Worm (Caenorhabditis elegans) whole organism, young adult: ENCODE results near the gene Y70C5A.2.

Source experiments
- B0336.3 ChIP-seq: fragments of 200-800 bp; sonication (Bioruptor generic); IDR thresholded peaks from 2 replicates; pipeline ENCODE4 v1.3.6; 2022; ENCODE audit warnings: missing genetic modification characterization, missing compliant biosample characterization
- F22D6.2 ChIP-seq: sonication (generic microtip); optimal IDR thresholded peaks from 2 replicates; lab custom pipeline; 2016; ENCODE audit warnings: mild to moderate bottlenecking, missing genetic modification characterization, missing compliant biosample characterization
- F37B4.10 ChIP-seq: fragments of 200-800 bp; sonication (Bioruptor generic); IDR thresholded peaks from 2 replicates; pipeline ENCODE4 v1.3.6; 2022; ENCODE audit warnings: missing genetic modification characterization, missing compliant biosample characterization
- F52B5.7 ChIP-seq: sonication (generic microtip); optimal IDR thresholded peaks from 2 replicates; lab custom pipeline; 2016; ENCODE audit warnings: mild to moderate bottlenecking, missing genetic modification characterization, missing compliant biosample characterization
- T26A5.8 ChIP-seq: sonication (generic microtip); optimal IDR thresholded peaks from 2 replicates; lab custom pipeline; 2016; ENCODE audit warnings: missing genetic modification characterization, missing compliant biosample characterization
- Y53F4B.3 ChIP-seq: fragments of 200-800 bp; sonication (Bioruptor generic); IDR thresholded peaks from 2 replicates; pipeline ENCODE4 v1.3.6; 2022; ENCODE audit warnings: missing genetic modification reagents, missing genetic modification characterization, missing compliant biosample characterization
- Y53G8AR.9 ChIP-seq: fragments of 200-800 bp; sonication (Bioruptor generic); conservative IDR thresholded peaks from 2 replicates; pipeline ENCODE4 v1.3.6; 2022; ENCODE audit warnings: missing genetic modification reagents, missing genetic modification characterization, missing compliant biosample characterization
- attf-3 ChIP-seq: fragments of 200-800 bp; sonication (Bioruptor generic); conservative IDR thresholded peaks from 2 replicates; pipeline ENCODE4 v1.3.6; 2022; ENCODE audit warnings: missing genetic modification reagents, missing genetic modification characterization, missing compliant biosample characterization
- attf-5 ChIP-seq: fragments of 200-800 bp; sonication (Bioruptor generic); optimal IDR thresholded peaks from 2 replicates; lab custom pipeline; 2018; ENCODE audit warnings: mild to moderate bottlenecking, missing genetic modification characterization, missing compliant biosample characterization
- bed-2 ChIP-seq: fragments of 200-800 bp; sonication (Bioruptor generic); IDR thresholded peaks from 2 replicates; pipeline ENCODE4 v1.3.6; 2022; ENCODE audit warnings: missing genetic modification reagents, missing genetic modification characterization, missing compliant biosample characterization
- ccch-3 ChIP-seq: fragments of 200-800 bp; sonication (Bioruptor generic); optimal IDR thresholded peaks from 2 replicates; lab custom pipeline; 2018; ENCODE audit warnings: mild to moderate bottlenecking, missing genetic modification characterization, missing compliant biosample characterization
- cebp-2 ChIP-seq: fragments of 200-800 bp; sonication (Bioruptor generic); IDR thresholded peaks from 2 replicates; pipeline ENCODE4 v1.3.6; 2022; ENCODE audit warnings: missing genetic modification characterization, missing compliant biosample characterization
- ceh-40 ChIP-seq: fragments of 200-800 bp; sonication (Bioruptor generic); IDR thresholded peaks from 2 replicates; pipeline ENCODE4 v1.3.6; 2022; ENCODE audit warnings: missing genetic modification characterization, missing compliant biosample characterization
- die-1 ChIP-seq: sonication (generic microtip); optimal IDR thresholded peaks from 2 replicates; lab custom pipeline; 2016; ENCODE audit warnings: missing genotype, mild to moderate bottlenecking, missing genetic modification characterization, missing compliant biosample characterization
- dox-1 ChIP-seq: fragments of 200-800 bp; sonication (Bioruptor generic); IDR thresholded peaks from 2 replicates; pipeline ENCODE4 v1.3.6; 2022; ENCODE audit warnings: missing genetic modification reagents, missing genetic modification characterization, missing compliant biosample characterization
- dpff-1 ChIP-seq: sonication (generic microtip); optimal IDR thresholded peaks from 2 replicates; lab custom pipeline; 2017; ENCODE audit warnings: mild to moderate bottlenecking, missing genetic modification characterization, missing compliant biosample characterization
- efl-1 ChIP-seq: fragments of 150-350 bp; optimal IDR thresholded peaks from 2 replicates; lab custom pipeline; 2014; ENCODE audit warnings: missing biosample characterization, missing genetic modification reagents, missing genetic modification characterization
- egl-44 ChIP-seq: fragments of 200-800 bp; sonication (Bioruptor generic); IDR thresholded peaks from 2 replicates; pipeline ENCODE4 v1.3.6; 2022; ENCODE audit warnings: missing genetic modification reagents, missing genetic modification characterization, missing compliant biosample characterization
- fkh-3 ChIP-seq: sonication (generic microtip); optimal IDR thresholded peaks from 2 replicates; lab custom pipeline; 2016; ENCODE audit warnings: mild to moderate bottlenecking, missing genetic modification characterization, missing compliant biosample characterization
- hlh-12 ChIP-seq: sonication (generic microtip); optimal IDR thresholded peaks from 2 replicates; lab custom pipeline; 2016; ENCODE audit warnings: missing genetic modification characterization, missing compliant biosample characterization
- hmg-1.2 ChIP-seq: fragments of 200-800 bp; sonication (Bioruptor generic); IDR thresholded peaks from 2 replicates; pipeline ENCODE4 v1.3.6; 2022; ENCODE audit warnings: missing genetic modification reagents, missing genetic modification characterization, missing compliant biosample characterization
- lag-1 ChIP-seq: fragments of 200-800 bp; sonication (Bioruptor generic); IDR thresholded peaks from 2 replicates; pipeline ENCODE4 v1.3.6; 2022; ENCODE audit warnings: missing genetic modification reagents, missing genetic modification characterization, missing compliant biosample characterization
- let-526 ChIP-seq: fragments of 200-800 bp; sonication (Bioruptor generic); IDR thresholded peaks from 2 replicates; pipeline ENCODE4 v1.3.6; 2022; ENCODE audit warnings: missing genetic modification reagents, missing genetic modification characterization, missing compliant biosample characterization
- lin-54 ChIP-seq: fragments of 200-800 bp; sonication (Bioruptor generic); optimal IDR thresholded peaks from 2 replicates; lab custom pipeline; 2018; ENCODE audit warnings: mild to moderate bottlenecking, missing genetic modification characterization, missing compliant biosample characterization
- lir-1 ChIP-seq: fragments of 200-800 bp; sonication (Bioruptor generic); conservative IDR thresholded peaks from 2 replicates; pipeline ENCODE4 v1.3.6; 2022; ENCODE audit warnings: missing genetic modification reagents, missing genetic modification characterization, missing compliant biosample characterization
- madf-3 ChIP-seq: fragments of 200-800 bp; sonication (Bioruptor generic); IDR thresholded peaks from 2 replicates; pipeline ENCODE4 v1.3.6; 2022; ENCODE audit warnings: missing genetic modification reagents, missing genetic modification characterization, missing compliant biosample characterization
- madf-8 ChIP-seq: fragments of 200-800 bp; sonication (Bioruptor generic); conservative IDR thresholded peaks from 2 replicates; pipeline ENCODE4 v1.3.6; 2022; ENCODE audit warnings: missing genetic modification reagents, missing genetic modification characterization, missing compliant biosample characterization
- mcd-1 ChIP-seq: fragments of 200-800 bp; sonication (Bioruptor generic); IDR thresholded peaks from 2 replicates; pipeline ENCODE4 v1.3.6; 2022; ENCODE audit warnings: missing genetic modification reagents, missing genetic modification characterization, missing compliant biosample characterization
- mes-4 ChIP-seq: sonication (generic microtip); optimal IDR thresholded peaks from 2 replicates; lab custom pipeline; 2016; ENCODE audit warnings: missing genotype, missing genetic modification characterization, missing compliant biosample characterization
- nfya-2 ChIP-seq: fragments of 200-800 bp; sonication (Bioruptor generic); IDR thresholded peaks from 2 replicates; pipeline ENCODE4 v1.3.6; 2022; ENCODE audit warnings: missing genetic modification reagents, missing genetic modification characterization, missing compliant biosample characterization
- nfyb-1 ChIP-seq: fragments of 200-800 bp; sonication (Bioruptor generic); IDR thresholded peaks from 2 replicates; pipeline ENCODE4 v1.3.6; 2022; ENCODE audit warnings: missing genetic modification reagents, missing genetic modification characterization, missing compliant biosample characterization
- nhr-179 ChIP-seq: sonication (generic microtip); optimal IDR thresholded peaks from 2 replicates; lab custom pipeline; 2016; ENCODE audit warnings: mild to moderate bottlenecking, missing genetic modification characterization, missing compliant biosample characterization
- nhr-27 ChIP-seq: fragments of 200-800 bp; sonication (Bioruptor generic); optimal IDR thresholded peaks from 2 replicates; lab custom pipeline; 2018; ENCODE audit warnings: mild to moderate bottlenecking, missing genetic modification characterization, moderate library complexity, missing compliant biosample characterization
- pbrm-1 ChIP-seq: fragments of 200-800 bp; sonication (Bioruptor generic); IDR thresholded peaks from 2 replicates; pipeline ENCODE4 v1.3.6; 2022; ENCODE audit warnings: missing genetic modification reagents, missing genetic modification characterization, missing compliant biosample characterization
- pha-4 ChIP-seq: fragments of 150-350 bp; sonication (generic microtip); optimal IDR thresholded peaks from 2 replicates; lab custom pipeline; 2014; ENCODE audit warnings: missing biosample characterization, missing genetic modification reagents, missing genetic modification characterization
- rcor-1 ChIP-seq: fragments of 200-800 bp; sonication (Bioruptor generic); IDR thresholded peaks from 2 replicates; pipeline ENCODE4 v1.3.6; 2022; ENCODE audit warnings: missing genetic modification reagents, missing genetic modification characterization, missing compliant biosample characterization
- sdz-38 ChIP-seq: sonication (generic microtip); optimal IDR thresholded peaks from 2 replicates; lab custom pipeline; 2016; ENCODE audit warnings: missing genotype, missing genetic modification characterization, missing compliant biosample characterization
- snpc-1.3 ChIP-seq: sonication (generic microtip); optimal IDR thresholded peaks from 2 replicates; lab custom pipeline; 2017; ENCODE audit warnings: missing genetic modification characterization, mild to moderate bottlenecking, missing compliant biosample characterization, antibody characterized with exemption, moderate library complexity, missing genotype, missing genetic modification reagents; ENCODE audit not compliant: insufficient read depth
- snpc-4 ChIP-seq, 5 experiments: fragments of 150-350 bp in 1 of 5; sonication (generic microtip) in 4 of 5; optimal IDR thresholded peaks; 2 replicates each; lab custom pipeline; 2014 to 2018; ENCODE audit warnings: missing genetic modification characterization in 5 of 5, missing biosample characterization in 3 of 5, antibody characterized with exemption in 2 of 5, mild to moderate bottlenecking in 2 of 5, missing compliant biosample characterization in 2 of 5, missing genotype in 2 of 5, moderate library complexity in 2 of 5, missing genetic modification reagents in 1 of 5
- unc-62 ChIP-seq: fragments of 150-350 bp; optimal IDR thresholded peaks from 2 replicates; lab custom pipeline; 2014; ENCODE audit warnings: missing biosample characterization, missing genetic modification reagents, missing genetic modification characterization
- zim-3 ChIP-seq: sonication (generic microtip); optimal IDR thresholded peaks from 2 replicates; lab custom pipeline; 2017; ENCODE audit warnings: mild to moderate bottlenecking, missing genetic modification characterization, moderate library complexity, missing compliant biosample characterization
- ztf-28 ChIP-seq: fragments of 200-800 bp; sonication (Bioruptor generic); IDR thresholded peaks from 2 replicates; pipeline ENCODE4 v1.3.6; 2022; ENCODE audit warnings: missing genetic modification reagents, missing genetic modification characterization, missing compliant biosample characterization
- ztf-3 ChIP-seq: fragments of 200-800 bp; sonication (Bioruptor generic); optimal IDR thresholded peaks from 2 replicates; lab custom pipeline; 2018; ENCODE audit warnings: mild to moderate bottlenecking, missing genetic modification characterization, missing compliant biosample characterization

Gene Y70C5A.2

DNA sequence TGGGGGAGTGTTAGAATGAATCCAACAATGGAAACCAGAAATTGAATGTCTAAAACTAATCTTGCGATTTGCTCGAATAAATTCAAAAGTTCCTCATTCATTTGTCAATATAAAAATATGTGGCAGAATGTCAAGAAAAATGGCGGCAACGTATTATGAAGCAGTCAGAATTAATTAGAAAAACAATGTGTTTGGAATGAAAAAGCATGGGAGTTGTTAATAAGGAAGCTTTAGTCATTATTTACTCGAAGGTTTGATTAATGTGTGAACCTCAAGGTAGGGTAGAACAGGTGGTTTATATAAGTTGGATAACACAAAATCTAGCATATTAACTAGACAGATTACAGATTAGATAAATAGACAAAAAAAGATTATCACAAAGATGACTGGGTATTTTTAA lies 15.2 kb upstream of the Y70C5A.2 start, which contains the start of gene srw-76:
Gene srw-76 (minus strand): TSS at position 101 of the 400 bp plus-strand sequence.
- TF ChIP-seq nfyb-1 (GFP tag; lab: Robert Waterston, UW) (no peak), mes-4 (tag; lab: Kevin White, UChicago) (no peak), efl-1 (GFP tag; lab: Kevin White, UChicago) (no peak), F37B4.10 (GFP tag; lab: Robert Waterston, UW) (no peak), B0336.3 (no peak), lag-1 (no peak), pha-4 (tag; lab: Kevin White, UChicago) (no peak), hlh-12 (tag; lab: Kevin White, UChicago) (no peak), unc-62 (no peak), ztf-3 (GFP tag; lab: Kevin White, UChicago) (no peak), ceh-40 (GFP tag; lab: Robert Waterston, UW) (no peak), nhr-27 (no peak)

DNA sequence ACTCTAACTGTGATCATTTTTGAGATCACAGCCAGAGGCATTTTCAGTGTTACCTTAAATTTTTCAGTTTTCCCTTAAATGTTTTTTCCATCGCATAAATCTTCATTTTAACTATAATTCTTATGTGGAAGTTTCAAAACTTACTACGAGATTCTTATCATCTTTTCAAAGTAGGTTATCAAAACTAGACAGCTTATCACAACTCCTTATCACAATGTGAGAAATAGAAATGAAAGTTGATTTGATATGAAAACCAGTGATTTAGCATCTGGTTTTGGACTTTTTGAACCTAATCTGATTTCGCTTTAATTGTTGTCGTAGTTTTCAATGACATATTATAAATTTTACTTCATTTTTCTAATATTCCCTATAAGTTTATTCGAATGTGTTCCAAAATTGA lies 12.9 kb upstream of the Y70C5A.2 start, which contains the start of gene mltn-11:
Gene mltn-11 (plus strand): TSS at position 276 of the 400 bp plus-strand sequence.
- TF ChIP-seq lin-54 (no peak), attf-3 (GFP tag; lab: Robert Waterston, UW) (no peak), nhr-179 (tag; lab: Kevin White, UChicago) (no peak), madf-8 (GFP tag; lab: Robert Waterston, UW) (no peak), cebp-2 (GFP tag; lab: Robert Waterston, UW) (no peak), ztf-28 (GFP tag; lab: Robert Waterston, UW) (no peak), dox-1 (GFP tag; lab: Robert Waterston, UW) (no peak), Y53G8AR.9 (GFP tag; lab: Robert Waterston, UW) (no peak), pha-4 (tag; lab: Kevin White, UChicago) (no peak), madf-3 (GFP tag; lab: Robert Waterston, UW) (no peak), nhr-27 (no peak), hlh-12 (tag; lab: Kevin White, UChicago) (no peak), Y53F4B.3 (no peak), ceh-40 (GFP tag; lab: Robert Waterston, UW) (no peak), zim-3 (tag; lab: Kevin White, UChicago) (no peak), hmg-1.2 (GFP tag; lab: Robert Waterston, UW) (no peak), attf-5 (GFP tag; lab: Kevin White, UChicago) (no peak), T26A5.8 (tag; lab: Kevin White, UChicago) (no peak), mcd-1 (GFP tag; lab: Robert Waterston, UW) (no peak)

DNA sequence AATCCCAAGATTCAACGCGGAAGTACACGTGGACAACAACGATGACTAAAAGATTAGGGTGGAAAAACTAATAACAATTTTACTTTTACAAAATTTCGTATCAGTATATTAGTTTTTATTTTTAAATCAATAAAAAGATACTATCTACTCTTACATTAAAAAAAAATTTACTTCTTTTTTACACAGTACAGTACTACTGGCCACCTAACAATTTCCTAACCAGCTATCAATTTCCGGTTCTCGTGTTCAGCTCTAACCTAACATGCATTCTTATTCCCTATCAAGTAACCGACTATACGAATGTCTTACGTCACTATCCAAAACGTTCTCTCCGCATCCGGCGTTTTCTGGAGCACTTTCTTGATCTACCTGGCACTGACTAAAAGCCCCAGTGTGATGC lies 6.6 kb upstream of the Y70C5A.2 start, which contains the start of gene srd-21:
Gene srd-21 (plus strand): TSS at position 301 of the 400 bp plus-strand sequence.
- TF ChIP-seq nhr-27 (no peak), lin-54 (no peak), dpff-1 (tag; lab: Kevin White, UChicago) (no peak), die-1 (no peak), egl-44 (no peak), let-526 (GFP tag; lab: Robert Waterston, UW) (no peak), sdz-38 (tag; lab: Kevin White, UChicago) (no peak), ccch-3 (GFP tag; lab: Kevin White, UChicago) (no peak), F22D6.2 (no peak), pbrm-1 (GFP tag; lab: Robert Waterston, UW) (no peak), lir-1 (no peak), fkh-3 (tag; lab: Kevin White, UChicago) (no peak), F52B5.7 (tag; lab: Kevin White, UChicago) (no peak), attf-5 (GFP tag; lab: Kevin White, UChicago) (no peak), nfya-2 (no peak), snpc-1.3 (tag; lab: Kevin White, UChicago) (no peak), bed-2 (GFP tag; lab: Robert Waterston, UW) (no peak), rcor-1 (GFP tag; lab: Robert Waterston, UW) (no peak), snpc-4 (GFP tag; optimal IDR thresholded peaks at IDR 0.05; lab: Kevin White, UChicago) (no peak), snpc-4 (tag; optimal IDR thresholded peaks at IDR 0.05; lab: Kevin White, UChicago) (no peak)
